Fruit fly (Drosophila melanogaster) whole organism, pupa: ENCODE results near the gene Fas2.

Source experiments
- CG10348 ChIP-seq: fragments of 200-800 bp; sonication (Bioruptor generic); IDR thresholded peaks from 2 replicates; pipeline ENCODE4 v1.3.6; 2022; ENCODE audit warnings: missing biosample characterization, missing genetic modification characterization
- CG12605 ChIP-seq: fragments of 200-800 bp; sonication (Bioruptor generic); IDR thresholded peaks from 2 replicates; pipeline ENCODE4 v1.3.6; 2022; ENCODE audit warnings: missing biosample characterization, missing genetic modification characterization
- CG13204 ChIP-seq: fragments of 200-800 bp; sonication (Bioruptor generic); optimal IDR thresholded peaks from 2 replicates; lab custom pipeline; 2018; ENCODE audit warnings: missing biosample characterization, mild to moderate bottlenecking, missing genetic modification characterization, moderate library complexity
- CG14655 ChIP-seq: fragments of 200-800 bp; sonication (Bioruptor generic); optimal IDR thresholded peaks from 3 replicates; lab custom pipeline; 2017; ENCODE audit warnings: mild to moderate bottlenecking, missing biosample characterization, missing genetic modification reagents, missing genetic modification characterization
- CG15710 ChIP-seq: fragments of 200-800 bp; sonication (Bioruptor generic); optimal IDR thresholded peaks from 2 replicates; lab custom pipeline; 2018; ENCODE audit warnings: missing biosample characterization, mild to moderate bottlenecking, missing genetic modification characterization, moderate library complexity
- CG17806 ChIP-seq: fragments of 200-800 bp; sonication (Bioruptor generic); optimal IDR thresholded peaks from 2 replicates; lab custom pipeline; 2018; ENCODE audit warnings: missing biosample characterization, mild to moderate bottlenecking, missing genetic modification characterization, moderate library complexity
- CG32121 ChIP-seq: fragments of 200-800 bp; sonication (Bioruptor generic); IDR thresholded peaks from 2 replicates; pipeline ENCODE4 v1.3.6; 2022; ENCODE audit warnings: missing biosample characterization, missing genetic modification characterization
- CG34367 ChIP-seq: fragments of 200-800 bp; sonication (Bioruptor generic); optimal IDR thresholded peaks from 2 replicates; lab custom pipeline; 2018; ENCODE audit warnings: missing biosample characterization, mild to moderate bottlenecking, missing genetic modification characterization
- CG4496 ChIP-seq: fragments of 200-800 bp; sonication (Bioruptor generic); IDR thresholded peaks from 3 replicates; pipeline ENCODE4 v1.3.6; 2022; ENCODE audit warnings: missing biosample characterization, missing genetic modification characterization
- CG8159 ChIP-seq: fragments of 200-800 bp; sonication (Bioruptor generic); optimal IDR thresholded peaks from 3 replicates; lab custom pipeline; 2018; ENCODE audit warnings: missing biosample characterization, mild to moderate bottlenecking, missing genetic modification characterization, moderate library complexity
- CG8301 ChIP-seq: fragments of 200-800 bp; sonication (Bioruptor generic); optimal IDR thresholded peaks from 2 replicates; lab custom pipeline; 2018; ENCODE audit warnings: missing biosample characterization, mild to moderate bottlenecking, missing genetic modification characterization
- CG9948 ChIP-seq: fragments of 200-800 bp; sonication (Bioruptor generic); optimal IDR thresholded peaks from 2 replicates; lab custom pipeline; 2018; ENCODE audit warnings: missing biosample characterization, mild to moderate bottlenecking, missing genetic modification characterization, moderate library complexity
- D1 ChIP-seq: fragments of 200-800 bp; sonication (Bioruptor generic); optimal IDR thresholded peaks from 2 replicates; lab custom pipeline; 2018; ENCODE audit warnings: missing biosample characterization, mild to moderate bottlenecking, missing genetic modification characterization, moderate library complexity
- EcR ChIP-seq: fragments of 200-800 bp; sonication (Bioruptor generic); optimal IDR thresholded peaks from 3 replicates; lab custom pipeline; 2019; ENCODE audit warnings: missing biosample characterization, missing genetic modification characterization, mild to moderate bottlenecking, moderate library complexity, missing genetic modification reagents
- Ets98B ChIP-seq: fragments of 200-800 bp; sonication (Bioruptor generic); IDR thresholded peaks from 2 replicates; pipeline ENCODE4 v1.3.6; 2022; ENCODE audit warnings: missing biosample characterization, missing genetic modification characterization
- Pif1A ChIP-seq: fragments of 200-800 bp; sonication (Bioruptor generic); optimal IDR thresholded peaks from 3 replicates; lab custom pipeline; 2016; ENCODE audit warnings: missing biosample characterization, missing genetic modification characterization
- Pif1B ChIP-seq: fragments of 200-800 bp; sonication (Bioruptor generic); optimal IDR thresholded peaks from 3 replicates; lab custom pipeline; 2016; ENCODE audit warnings: missing biosample characterization, missing genetic modification characterization
- Snoo ChIP-seq: fragments of 200-800 bp; sonication (Bioruptor generic); optimal IDR thresholded peaks from 3 replicates; lab custom pipeline; 2017; ENCODE audit warnings: missing biosample characterization, mild to moderate bottlenecking, missing genetic modification characterization, inconsistent platforms
- fd96Ca ChIP-seq: fragments of 200-800 bp; sonication (Bioruptor generic); IDR thresholded peaks from 3 replicates; pipeline ENCODE4 v1.3.6; 2022; ENCODE audit warnings: missing biosample characterization, missing genetic modification characterization
- gl ChIP-seq: fragments of 200-800 bp; sonication (Bioruptor generic); optimal IDR thresholded peaks from 2 replicates; lab custom pipeline; 2018; ENCODE audit warnings: missing biosample characterization, mild to moderate bottlenecking, missing genetic modification characterization
- rn ChIP-seq: fragments of 200-800 bp; sonication (Bioruptor generic); IDR thresholded peaks from 2 replicates; pipeline ENCODE4 v1.3.6; 2022; ENCODE audit warnings: missing biosample characterization, missing genetic modification characterization

The Fas2 gene

DNA sequence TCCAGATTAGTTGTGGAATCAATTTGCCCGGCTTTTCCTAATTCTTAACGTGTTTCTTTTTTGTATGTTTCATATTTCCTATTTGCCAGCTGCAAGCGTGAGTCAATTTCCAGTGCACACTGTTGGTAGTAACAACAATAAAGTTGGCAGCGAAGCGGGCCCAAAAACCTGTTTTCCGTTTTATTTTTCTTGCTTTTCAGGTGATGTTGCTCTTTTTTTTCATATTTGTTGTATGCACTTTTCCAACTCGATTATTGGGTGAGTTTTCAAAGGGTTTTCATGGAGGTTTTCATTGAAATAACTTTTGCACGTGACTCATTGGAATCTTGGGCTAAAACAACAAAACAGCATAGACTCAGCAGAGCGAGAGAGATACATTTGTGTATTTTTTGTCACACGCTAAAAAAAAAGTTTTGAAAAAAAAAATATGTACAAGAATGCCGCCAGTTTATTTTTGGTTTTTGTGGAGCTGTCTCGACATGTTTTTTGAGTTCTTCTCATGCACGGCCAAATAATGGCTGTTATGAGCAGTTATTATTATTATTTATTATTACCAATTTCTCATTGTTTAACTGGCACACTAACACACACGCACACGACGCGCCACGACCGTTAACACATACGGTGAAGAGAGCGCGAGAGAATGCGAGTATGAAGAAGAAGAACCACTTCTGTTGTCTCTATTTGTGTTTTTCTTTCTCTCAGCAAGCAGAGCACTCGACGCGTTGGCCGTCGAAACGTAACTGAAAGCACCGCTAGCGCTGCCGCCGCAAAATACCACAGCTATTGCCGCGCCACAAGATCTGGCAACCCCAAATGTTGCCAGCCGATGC is at the start of gene Fas2:
TSS of gene Fas2 (minus strand) at position 748 of the 833 bp plus-strand sequence.
- TF ChIP-seq CG34367 (tag; lab: Kevin White, UChicago) (no peak), CG8159 (tag; lab: Kevin White, UChicago) (peak; percentile 7), CG10348 (no peak), Pif1A (peak; percentile 37), fd96Ca (GFP tag; lab: Robert Waterston, UW) (peak; percentile 87), CG13204 (GFP tag; lab: Kevin White, UChicago) (peak; percentile 56), gl (no peak), CG17806 (tag; lab: Kevin White, UChicago) (peak; percentile 11), CG4496 (GFP tag; lab: Robert Waterston, UW) (peak; percentile 68; the same call in 2 of the 3 replicates), CG15710 (tag; lab: Kevin White, UChicago) (peak; percentile 31), CG8301 (tag; lab: Kevin White, UChicago) (peak; percentile 51), CG9948 (tag; lab: Kevin White, UChicago) (peak; percentile 33), CG12605 (GFP tag; lab: Robert Waterston, UW) (peak; percentile 47; the same call in 1 of the 2 replicates), rn (GFP tag; lab: Robert Waterston, UW) (0 out of 2 replicates have a peak, but pooled peaks have one; percentile 7), Pif1B (GFP tag; lab: Kevin White, UChicago) (peak; percentile 75), EcR (GFP tag; lab: Kevin White, UChicago) (peak; percentile 3), Ets98B (GFP tag; lab: Robert Waterston, UW) (peak; percentile 59), CG14655 (GFP tag; lab: Kevin White, UChicago) (peak; percentile 60), CG32121 (GFP tag; lab: Robert Waterston, UW) (peak; percentile 70), D1 (tag; lab: Kevin White, UChicago) (no peak), Snoo (tag; lab: Kevin White, UChicago) (peak; percentile 67)

DNA sequence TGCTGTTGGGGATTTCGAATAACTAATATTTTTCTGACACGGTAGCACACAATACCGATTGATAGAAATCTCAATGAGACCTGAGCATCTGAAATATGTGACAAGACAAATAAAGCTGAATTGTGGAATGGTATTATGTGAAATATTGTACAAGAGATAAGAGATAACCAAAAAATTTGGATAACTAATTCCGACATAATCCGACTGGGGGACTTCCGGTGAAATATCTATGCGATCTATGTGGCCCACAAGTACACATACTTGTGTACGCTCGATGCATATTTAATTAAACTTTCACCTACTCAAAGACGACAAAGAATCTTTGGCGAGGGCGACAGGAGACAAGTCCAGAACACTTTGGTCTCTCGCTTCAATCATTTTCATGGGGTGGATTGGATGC is 46.8 kb upstream of the Fas2 start, which contains the start of gene CG15576:
TSS of gene CG15576 (minus strand) at position 101 of the 400 bp plus-strand sequence.
- TF ChIP-seq CG32121 (GFP tag; lab: Robert Waterston, UW) = no peak
- no peak for TF ChIP-seq CG8301 (tag; lab: Kevin White, UChicago)
- TF ChIP-seq Ets98B (GFP tag; lab: Robert Waterston, UW) = no peak
- TF ChIP-seq CG34367 (tag; lab: Kevin White, UChicago) = no peak
- no peak for TF ChIP-seq CG15710 (tag; lab: Kevin White, UChicago)
- TF ChIP-seq CG4496 (GFP tag; lab: Robert Waterston, UW) = no peak
- TF ChIP-seq fd96Ca (GFP tag; lab: Robert Waterston, UW) = no peak
- TF ChIP-seq CG10348 = no peak
- no peak for TF ChIP-seq Pif1B (GFP tag; lab: Kevin White, UChicago)
- no peak for TF ChIP-seq CG12605 (GFP tag; lab: Robert Waterston, UW)
- TF ChIP-seq rn (GFP tag; lab: Robert Waterston, UW) = no peak
- no peak for TF ChIP-seq Pif1A
- no peak for TF ChIP-seq EcR (GFP tag; lab: Kevin White, UChicago)
- no peak for TF ChIP-seq CG13204 (GFP tag; lab: Kevin White, UChicago)
- TF ChIP-seq Snoo (tag; lab: Kevin White, UChicago) = no peak
- TF ChIP-seq, all 21 proteins: peak for 0

DNA sequence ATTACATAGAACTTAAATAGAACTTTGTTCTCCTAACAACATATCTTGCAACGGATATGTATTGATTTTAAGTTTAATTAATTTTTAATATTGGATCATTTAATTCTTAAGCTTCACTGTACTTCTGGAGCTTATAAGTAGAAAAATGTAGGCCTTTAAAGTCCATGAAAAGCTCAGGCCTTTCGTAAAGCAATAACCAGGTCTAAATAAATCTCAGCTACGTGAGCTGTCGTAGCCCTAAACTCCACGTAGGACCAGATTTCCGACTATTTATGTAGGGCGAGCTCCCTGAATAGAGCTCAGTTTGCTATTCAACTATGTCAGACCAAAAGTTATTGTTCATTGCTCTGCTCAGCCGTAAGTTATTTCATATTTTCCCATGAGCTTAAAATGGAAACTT is 42.2 kb upstream of the Fas2 start, which contains the start of gene CG43135:
TSS of gene CG43135 (plus strand) at position 301 of the 400 bp plus-strand sequence.
- TF ChIP-seq CG34367 (tag; lab: Kevin White, UChicago) = no peak
- TF ChIP-seq CG15710 (tag; lab: Kevin White, UChicago) = no peak
- TF ChIP-seq rn (GFP tag; lab: Robert Waterston, UW) = no peak
- no peak for TF ChIP-seq CG8159 (tag; lab: Kevin White, UChicago)
- TF ChIP-seq CG10348 = no peak
- no peak for TF ChIP-seq EcR (GFP tag; lab: Kevin White, UChicago)
- TF ChIP-seq CG9948 (tag; lab: Kevin White, UChicago) = no peak
- TF ChIP-seq Pif1A = no peak
- TF ChIP-seq CG32121 (GFP tag; lab: Robert Waterston, UW) = no peak
- TF ChIP-seq CG12605 (GFP tag; lab: Robert Waterston, UW) = no peak
- no peak for TF ChIP-seq Ets98B (GFP tag; lab: Robert Waterston, UW)
- no peak for TF ChIP-seq CG14655 (GFP tag; lab: Kevin White, UChicago)
- TF ChIP-seq fd96Ca (GFP tag; lab: Robert Waterston, UW) = no peak
- no peak for TF ChIP-seq CG4496 (GFP tag; lab: Robert Waterston, UW)
- no peak for TF ChIP-seq Pif1B (GFP tag; lab: Kevin White, UChicago)
- no peak for TF ChIP-seq CG17806 (tag; lab: Kevin White, UChicago)
- no peak for TF ChIP-seq CG8301 (tag; lab: Kevin White, UChicago)
- TF ChIP-seq, all 21 proteins: peak for 0

DNA sequence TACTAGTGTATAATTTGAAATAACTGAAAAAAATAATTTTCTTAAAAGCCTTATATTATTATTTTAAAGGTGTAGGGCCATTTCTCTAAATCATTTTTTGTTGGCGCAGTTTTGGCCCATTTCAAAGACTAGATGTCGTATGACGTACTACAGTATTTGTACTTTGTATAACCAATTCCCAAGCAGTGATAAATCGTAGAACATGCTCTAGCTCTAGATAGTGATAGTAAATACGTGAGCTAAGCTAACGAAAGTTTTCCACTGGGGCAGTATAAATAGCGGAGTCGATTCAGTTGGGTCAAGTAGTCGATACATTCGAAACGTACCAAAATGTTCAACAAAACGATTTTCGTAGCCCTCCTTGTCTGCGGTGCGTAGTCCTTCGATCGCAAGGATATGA is 41.1 kb upstream of the Fas2 start, which contains the start of gene CG43134:
TSS of gene CG43134 (plus strand) at position 301 of the 400 bp plus-strand sequence.
- no peak for TF ChIP-seq Ets98B (GFP tag; lab: Robert Waterston, UW)
- TF ChIP-seq CG8301 (tag; lab: Kevin White, UChicago) = no peak
- no peak for TF ChIP-seq CG9948 (tag; lab: Kevin White, UChicago)
- TF ChIP-seq CG8159 (tag; lab: Kevin White, UChicago) = no peak
- TF ChIP-seq fd96Ca (GFP tag; lab: Robert Waterston, UW) = no peak
- no peak for TF ChIP-seq CG4496 (GFP tag; lab: Robert Waterston, UW)
- TF ChIP-seq D1 (tag; lab: Kevin White, UChicago) = no peak
- no peak for TF ChIP-seq CG17806 (tag; lab: Kevin White, UChicago)
- TF ChIP-seq rn (GFP tag; lab: Robert Waterston, UW) = no peak
